Worm (Caenorhabditis elegans) whole organism, early embryonic: ENCODE results near the gene C08F8.15.

Experiments used
- B0310.2 ChIP-seq: sonication (generic microtip); optimal IDR thresholded peaks from 2 replicates; lab custom pipeline; 2016; ENCODE audit warnings: mild to moderate bottlenecking, missing genetic modification characterization, missing compliant biosample characterization
- F13C5.2 ChIP-seq: sonication (generic microtip); optimal IDR thresholded peaks from 2 replicates; lab custom pipeline; 2017; ENCODE audit warnings: mild to moderate bottlenecking, missing genetic modification characterization, inconsistent platforms, missing compliant biosample characterization
- ama-1 ChIP-seq: fragments of 150-350 bp; optimal IDR thresholded peaks from 2 replicates; lab custom pipeline; 2014
- ceh-36 ChIP-seq: sonication (generic microtip); optimal IDR thresholded peaks from 2 replicates; lab custom pipeline; 2016; ENCODE audit warnings: missing genetic modification characterization, inconsistent platforms, missing compliant biosample characterization
- ets-7 ChIP-seq: sonication (generic microtip); optimal IDR thresholded peaks from 2 replicates; lab custom pipeline; 2016; ENCODE audit warnings: missing genotype, missing genetic modification characterization, missing compliant biosample characterization
- flt-1 ChIP-seq: fragments of 200-800 bp; sonication (Bioruptor generic); IDR thresholded peaks from 2 replicates; pipeline ENCODE4 v1.3.6; 2022; ENCODE audit warnings: missing genetic modification characterization, missing compliant biosample characterization
- hmg-4 ChIP-seq: fragments of 200-800 bp; sonication (Bioruptor generic); optimal IDR thresholded peaks from 2 replicates; lab custom pipeline; 2018; ENCODE audit warnings: mild to moderate bottlenecking, missing genetic modification characterization, missing compliant biosample characterization
- pes-1 ChIP-seq: fragments of 200-800 bp; sonication (Bioruptor generic); IDR thresholded peaks from 2 replicates; pipeline ENCODE4 v1.3.6; 2022; ENCODE audit warnings: missing genetic modification reagents, missing genetic modification characterization, missing compliant biosample characterization
- scrt-1 ChIP-seq: fragments of 200-800 bp; sonication (Bioruptor generic); IDR thresholded peaks from 2 replicates; pipeline ENCODE4 v1.3.6; 2022; ENCODE audit warnings: missing genetic modification characterization, missing compliant biosample characterization
- tbx-11 ChIP-seq: fragments of 200-800 bp; sonication (Bioruptor generic); IDR thresholded peaks from 2 replicates; pipeline ENCODE4 v1.3.6; 2022; ENCODE audit warnings: missing genetic modification characterization, missing compliant biosample characterization
- tbx-37 ChIP-seq: fragments of 200-800 bp; sonication (Bioruptor generic); conservative IDR thresholded peaks from 2 replicates; pipeline ENCODE4 v1.3.6; 2022; ENCODE audit warnings: missing genetic modification reagents, missing genetic modification characterization, missing compliant biosample characterization
- tra-4 ChIP-seq: sonication (generic microtip); optimal IDR thresholded peaks from 2 replicates; lab custom pipeline; 2017; ENCODE audit warnings: missing genetic modification characterization, missing compliant biosample characterization

ce11 chrIV:11176967-11177366 is 16.4 kb upstream of the C08F8.15 start, which contains the start of gene rap-3:
- TF ChIP-seq tbx-11 (no peak), tra-4 (no peak), flt-1 (no peak), ama-1 (lab: Kevin White, UChicago) (no peak), pes-1 (no peak), hmg-4 (no peak), F13C5.2 (tag; lab: Kevin White, UChicago) (no peak), ceh-36 (tag; lab: Kevin White, UChicago) (no peak), ets-7 (tag; lab: Kevin White, UChicago) (no peak), scrt-1 (GFP tag; lab: Robert Waterston, UW) (no peak), tbx-37 (GFP tag; lab: Robert Waterston, UW) (no peak), B0310.2 (no peak)
